Fruit fly (Drosophila melanogaster) whole organism, embryonic: ENCODE results near the gene Hr4.

Experiments
- B-H1 ChIP-seq: fragments of 200-800 bp; sonication (Bioruptor generic); IDR thresholded peaks from 3 replicates; pipeline ENCODE4 v1.3.6; 2022; ENCODE audit warnings: missing biosample characterization, missing genetic modification characterization
- CG10979 ChIP-seq: fragments of 200-800 bp; sonication (Bioruptor generic); optimal IDR thresholded peaks from 2 replicates; lab custom pipeline; 2018; ENCODE audit warnings: missing biosample characterization, mild to moderate bottlenecking, missing genetic modification characterization, moderate library complexity
- CG11247 ChIP-seq: fragments of 200-800 bp; sonication (Bioruptor generic); IDR thresholded peaks from 2 replicates; pipeline ENCODE4 v1.3.6; 2022; ENCODE audit warnings: missing biosample characterization, missing genetic modification characterization
- CG11456 ChIP-seq: fragments of 200-800 bp; sonication (Bioruptor generic); IDR thresholded peaks from 3 replicates; pipeline ENCODE4 v1.3.6; 2022; ENCODE audit warnings: missing biosample characterization, missing genetic modification characterization
- CG12659 ChIP-seq: fragments of 200-800 bp; sonication (Bioruptor generic); optimal IDR thresholded peaks from 3 replicates; lab custom pipeline; 2017; ENCODE audit warnings: mild to moderate bottlenecking, missing biosample characterization, missing genetic modification reagents, missing genetic modification characterization
- CG14441 ChIP-seq: fragments of 200-800 bp; sonication (Bioruptor generic); IDR thresholded peaks from 2 replicates; pipeline ENCODE4 v1.3.6; 2022; ENCODE audit warnings: missing biosample characterization, missing genetic modification characterization
- CG15479 ChIP-seq: fragments of 200-800 bp; sonication (Bioruptor generic); optimal IDR thresholded peaks from 3 replicates; lab custom pipeline; 2019; ENCODE audit warnings: missing biosample characterization, mild to moderate bottlenecking, missing genetic modification characterization, moderate library complexity
- CG17328 ChIP-seq: fragments of 200-800 bp; sonication (Bioruptor generic); IDR thresholded peaks from 2 replicates; pipeline ENCODE4 v1.3.6; 2022; ENCODE audit warnings: missing biosample characterization, missing genetic modification characterization
- CG17612 ChIP-seq: fragments of 200-800 bp; sonication (Bioruptor generic); IDR thresholded peaks from 2 replicates; pipeline ENCODE4 v1.3.6; 2022; ENCODE audit warnings: missing biosample characterization, missing genetic modification characterization
- CG17802 ChIP-seq: fragments of 200-800 bp; sonication (Bioruptor generic); optimal IDR thresholded peaks from 2 replicates; lab custom pipeline; 2018; ENCODE audit warnings: missing biosample characterization, mild to moderate bottlenecking, missing genetic modification characterization, moderate library complexity
- CG18619 ChIP-seq: fragments of 200-800 bp; sonication (Bioruptor generic); optimal IDR thresholded peaks from 3 replicates; lab custom pipeline; 2017; ENCODE audit warnings: missing biosample characterization, mild to moderate bottlenecking, missing genetic modification characterization
- CG2120 ChIP-seq: fragments of 200-800 bp; sonication (Bioruptor generic); optimal IDR thresholded peaks from 3 replicates; lab custom pipeline; 2016; ENCODE audit warnings: missing biosample characterization, missing genetic modification characterization
- CG2129 ChIP-seq: fragments of 200-800 bp; sonication (Bioruptor generic); IDR thresholded peaks from 2 replicates; pipeline ENCODE4 v1.3.6; 2022; ENCODE audit warnings: missing biosample characterization, missing genetic modification characterization; ENCODE audit not compliant: partially characterized antibody
- CG2202 ChIP-seq: fragments of 200-800 bp; sonication (Bioruptor generic); optimal IDR thresholded peaks from 2 replicates; lab custom pipeline; 2018; ENCODE audit warnings: missing biosample characterization, mild to moderate bottlenecking, missing genetic modification characterization
- CG4360 ChIP-seq: fragments of 200-800 bp; sonication (Bioruptor generic); IDR thresholded peaks from 2 replicates; pipeline ENCODE4 v1.3.6; 2022; ENCODE audit warnings: missing biosample characterization, missing genetic modification characterization
- CG4424 ChIP-seq: fragments of 200-800 bp; sonication (Bioruptor generic); optimal IDR thresholded peaks from 3 replicates; lab custom pipeline; 2016; ENCODE audit warnings: missing biosample characterization, missing genetic modification characterization
- CG4854 ChIP-seq: fragments of 200-800 bp; sonication (Bioruptor generic); optimal IDR thresholded peaks from 2 replicates; lab custom pipeline; 2016; ENCODE audit warnings: missing biosample characterization, missing genetic modification characterization, inconsistent platforms
- CG6689 ChIP-seq: fragments of 200-800 bp; sonication (Bioruptor generic); IDR thresholded peaks from 2 replicates; pipeline ENCODE4 v1.3.6; 2022; ENCODE audit warnings: missing biosample characterization, missing genetic modification characterization
- CG7987 ChIP-seq: fragments of 200-800 bp; sonication (Bioruptor generic); optimal IDR thresholded peaks from 2 replicates; lab custom pipeline; 2018; ENCODE audit warnings: missing biosample characterization, mild to moderate bottlenecking, missing genetic modification characterization, moderate library complexity
- CG9437 ChIP-seq: fragments of 200-800 bp; sonication (Bioruptor generic); optimal IDR thresholded peaks from 2 replicates; lab custom pipeline; 2018; ENCODE audit warnings: missing biosample characterization, mild to moderate bottlenecking, missing genetic modification characterization
- E2f2 ChIP-seq: fragments of 200-800 bp; sonication (Bioruptor generic); IDR thresholded peaks from 2 replicates; pipeline ENCODE4 v1.3.6; 2022; ENCODE audit warnings: missing biosample characterization, missing genetic modification characterization
- Hr51 ChIP-seq, 2 experiments: fragments of 200-800 bp; sonication (Bioruptor generic); optimal IDR thresholded peaks; 2 replicates in 1 of 2; 3 replicates in 1 of 2; lab custom pipeline; 2016 to 2018; ENCODE audit warnings: missing biosample characterization in 2 of 2, missing genetic modification characterization in 2 of 2, mild to moderate bottlenecking in 1 of 2, moderate library complexity in 1 of 2
- Lhr ChIP-seq: fragments of 200-800 bp; sonication (Bioruptor generic); optimal IDR thresholded peaks from 3 replicates; lab custom pipeline; 2017; ENCODE audit warnings: mild to moderate bottlenecking, missing biosample characterization, missing genetic modification reagents, missing genetic modification characterization
- Mad ChIP-seq: fragments of 200-800 bp; sonication (Bioruptor generic); optimal IDR thresholded peaks from 2 replicates; lab custom pipeline; 2016; ENCODE audit warnings: missing biosample characterization, missing genetic modification characterization
- Max ChIP-seq: fragments of 200-800 bp; sonication (Bioruptor generic); optimal IDR thresholded peaks from 2 replicates; lab custom pipeline; 2016; ENCODE audit warnings: missing biosample characterization, mild to moderate bottlenecking, missing genetic modification characterization
- Med ChIP-seq: fragments of 200-800 bp; sonication (Bioruptor generic); peaks from one replicate; lab custom pipeline; 2016; ENCODE audit warnings: missing biosample characterization, missing genetic modification characterization, mild to moderate bottlenecking, inconsistent platforms, moderate library complexity
- Optix ChIP-seq: fragments of 200-800 bp; sonication (Bioruptor generic); IDR thresholded peaks from 3 replicates; pipeline ENCODE4 v1.3.6; 2022; ENCODE audit warnings: missing biosample characterization, missing genetic modification characterization
- Xrp1 ChIP-seq: fragments of 200-800 bp; sonication (Bioruptor generic); IDR thresholded peaks from 2 replicates; pipeline ENCODE4 v1.3.6; 2022; ENCODE audit warnings: missing biosample characterization, missing genetic modification characterization
- az2 ChIP-seq: fragments of 200-800 bp; sonication (Bioruptor generic); optimal IDR thresholded peaks from 3 replicates; lab custom pipeline; 2016; ENCODE audit warnings: missing biosample characterization, missing genetic modification characterization
- bab2 ChIP-seq: fragments of 200-800 bp; sonication (Bioruptor generic); optimal IDR thresholded peaks from 2 replicates; lab custom pipeline; 2016; ENCODE audit warnings: missing biosample characterization, missing genetic modification characterization
- chif ChIP-seq, 2 experiments: fragments of 200-800 bp; sonication (Bioruptor generic); optimal IDR thresholded peaks; 3 replicates each; lab custom pipeline; 2016; ENCODE audit warnings: missing biosample characterization in 2 of 2, missing genetic modification characterization in 2 of 2
- croc ChIP-seq: fragments of 200-800 bp; sonication (Bioruptor generic); conservative IDR thresholded peaks from 3 replicates; pipeline ENCODE4 v1.3.6; 2022; ENCODE audit warnings: missing biosample characterization, missing genetic modification characterization
- eve ChIP-seq, 2 experiments: fragments of >200 bp; optimal IDR thresholded peaks; 2 replicates each; lab custom pipeline; 2017; ENCODE audit warnings: missing biosample characterization in 2 of 2, missing genetic modification characterization in 2 of 2
- fd96Cb ChIP-seq: fragments of 200-800 bp; sonication (Bioruptor generic); optimal IDR thresholded peaks from 2 replicates; lab custom pipeline; 2018; ENCODE audit warnings: missing biosample characterization, mild to moderate bottlenecking, missing genetic modification characterization, moderate library complexity
- fu2 ChIP-seq: fragments of 200-800 bp; sonication (Bioruptor generic); optimal IDR thresholded peaks from 2 replicates; lab custom pipeline; 2016; ENCODE audit warnings: missing biosample characterization, missing genetic modification characterization
- gsb ChIP-seq: fragments of 200-800 bp; sonication (Bioruptor generic); IDR thresholded peaks from 2 replicates; pipeline ENCODE4 v1.3.6; 2022; ENCODE audit warnings: missing biosample characterization, missing genetic modification characterization
- ham ChIP-seq: fragments of 200-800 bp; sonication (Bioruptor generic); IDR thresholded peaks from 2 replicates; pipeline ENCODE4 v1.3.6; 2022; ENCODE audit warnings: missing biosample characterization, missing genetic modification characterization
- ken ChIP-seq: fragments of 200-800 bp; sonication (Bioruptor generic); IDR thresholded peaks from 3 replicates; pipeline ENCODE4 v1.3.6; 2022; ENCODE audit warnings: missing biosample characterization, missing genetic modification characterization
- lab ChIP-seq: fragments of 200-800 bp; sonication (Bioruptor generic); optimal IDR thresholded peaks from 3 replicates; lab custom pipeline; 2017; ENCODE audit warnings: missing biosample characterization, missing genetic modification characterization, mild to moderate bottlenecking, moderate library complexity, missing genetic modification reagents
- nmo ChIP-seq: fragments of 200-800 bp; sonication (Bioruptor generic); optimal IDR thresholded peaks from 2 replicates; lab custom pipeline; 2018; ENCODE audit warnings: missing biosample characterization, mild to moderate bottlenecking, missing genetic modification characterization, moderate library complexity
- nom ChIP-seq: fragments of 200-800 bp; sonication (Bioruptor generic); optimal IDR thresholded peaks from 2 replicates; lab custom pipeline; 2017; ENCODE audit warnings: missing biosample characterization, missing genetic modification characterization, mild to moderate bottlenecking, moderate library complexity, missing genetic modification reagents
- org-1 ChIP-seq: fragments of 200-800 bp; sonication (Bioruptor generic); optimal IDR thresholded peaks from 2 replicates; lab custom pipeline; 2017; ENCODE audit warnings: missing biosample characterization, missing genetic modification characterization
- scrt ChIP-seq: fragments of 200-800 bp; sonication (Bioruptor generic); optimal IDR thresholded peaks from 2 replicates; lab custom pipeline; 2018; ENCODE audit warnings: missing biosample characterization, mild to moderate bottlenecking, missing genetic modification characterization, moderate library complexity
- sr ChIP-seq: fragments of 200-800 bp; sonication (Bioruptor generic); IDR thresholded peaks from 3 replicates; pipeline ENCODE4 v1.3.6; 2022; ENCODE audit warnings: missing biosample characterization, missing genetic modification characterization
- stc ChIP-seq: fragments of 200-800 bp; sonication (Bioruptor generic); IDR thresholded peaks from 2 replicates; pipeline ENCODE4 v1.3.6; 2022; ENCODE audit warnings: missing biosample characterization, missing genetic modification characterization
- tin ChIP-seq: fragments of 200-800 bp; sonication (Bioruptor generic); optimal IDR thresholded peaks from 3 replicates; lab custom pipeline; 2016; ENCODE audit warnings: missing biosample characterization, missing genetic modification characterization
- unc-4 ChIP-seq: fragments of 200-800 bp; sonication (Bioruptor generic); IDR thresholded peaks from 2 replicates; pipeline ENCODE4 v1.3.6; 2022; ENCODE audit warnings: missing biosample characterization, missing genetic modification characterization; ENCODE audit not compliant: partially characterized antibody
- zen ChIP-seq: fragments of 200-800 bp; sonication (Bioruptor generic); optimal IDR thresholded peaks from 3 replicates; lab custom pipeline; 2018; ENCODE audit warnings: missing biosample characterization, mild to moderate bottlenecking, missing genetic modification characterization, moderate library complexity

The Hr4 gene

DNA sequence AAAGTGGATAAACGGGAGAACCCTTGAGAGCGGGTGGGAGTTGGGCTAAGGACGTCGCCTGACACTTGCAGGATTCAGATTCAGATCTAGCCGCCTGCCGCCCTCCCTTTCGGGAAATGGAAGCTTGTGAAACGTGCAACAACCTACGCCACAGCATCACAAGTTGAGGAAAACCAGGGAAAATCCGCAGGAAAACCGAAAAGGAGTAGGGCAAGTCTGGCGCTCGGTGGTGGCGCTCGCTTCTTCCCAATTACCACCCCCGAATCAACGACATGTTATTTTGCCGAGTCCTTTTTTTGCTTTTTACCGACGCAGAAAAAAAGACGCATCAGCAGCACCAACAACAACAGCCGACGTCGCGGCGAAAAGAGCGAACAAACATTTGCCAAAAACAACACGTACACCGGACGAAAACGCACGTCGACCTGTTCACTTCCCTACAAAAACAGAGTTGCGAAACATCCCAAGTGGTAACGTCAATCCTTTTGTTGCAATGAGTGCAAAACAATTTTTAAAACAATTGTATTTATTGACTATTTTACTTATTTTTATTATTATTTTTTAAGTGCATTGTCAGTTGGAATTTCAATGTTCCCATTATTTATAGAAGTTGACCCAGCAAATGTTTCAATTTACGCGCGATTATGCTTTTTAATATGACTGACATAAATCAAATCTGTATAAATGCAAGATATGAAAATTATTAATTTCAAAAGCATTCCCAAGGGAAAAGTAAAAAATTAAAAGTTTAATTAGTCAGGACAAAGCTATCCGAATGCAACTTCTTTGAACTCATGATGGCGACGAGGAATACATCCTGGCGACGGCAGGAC, 69.8 kb downstream of the Hr4 start (continued):
- peak; percentile 62 for TF ChIP-seq az2 (GFP tag; lab: Kevin White, UChicago)
- no peak for TF ChIP-seq zen
- peak; percentile 41 for TF ChIP-seq E2f2 (GFP tag; lab: Robert Waterston, UW)
- peak; percentile 45 for TF ChIP-seq CG4424
- peak in 1 of 2 experiments; percentile 51 for TF ChIP-seq Hr51 (GFP tag; optimal IDR thresholded peaks at IDR 0.05; lab: Kevin White, UChicago)
- peak; percentile 44 for TF ChIP-seq CG2120 (GFP tag; lab: Kevin White, UChicago)
- peak; percentile 62; the same call in 2 of the 3 replicates for TF ChIP-seq ken (GFP tag; lab: Robert Waterston, UW)
- peak; percentile 43 for TF ChIP-seq CG10979 (tag; lab: Kevin White, UChicago)
- TF ChIP-seq CG15479 (GFP tag; lab: Kevin White, UChicago), result no peak
- TF ChIP-seq CG14441, result peak; percentile 65
- peak; percentile 50 for TF ChIP-seq nmo
- no peak for TF ChIP-seq CG7987 (GFP tag; lab: Kevin White, UChicago)
- TF ChIP-seq eve (GFP tag; optimal IDR thresholded peaks at IDR 0.05; lab: Kevin White, UChicago), result no peak
- peak; percentile 30 for TF ChIP-seq org-1 (GFP tag; lab: Kevin White, UChicago)
- peak; percentile 58 for TF ChIP-seq lab (GFP tag; lab: Kevin White, UChicago)
- TF ChIP-seq tin (GFP tag; lab: Kevin White, UChicago), result peak; percentile 38
- peak; percentile 54 for TF ChIP-seq scrt (GFP tag; lab: Kevin White, UChicago)
- TF ChIP-seq Med (GFP tag; lab: Kevin White, UChicago), result peak; percentile 71
- TF ChIP-seq CG11456 (GFP tag; lab: Robert Waterston, UW), result peak; percentile 54; the same call in 1 of the 3 replicates
- no peak for TF ChIP-seq CG2202 (tag; lab: Kevin White, UChicago)
- TF ChIP-seq chif (GFP tag; optimal IDR thresholded peaks at IDR 0.05; lab: Kevin White, UChicago), result peak in 1 of 2 experiments; percentile 17
- TF ChIP-seq CG9437 (GFP tag; lab: Kevin White, UChicago), result peak; percentile 62
- peak; percentile 75; the same call in 2 of the 3 replicates for TF ChIP-seq Optix (GFP tag; lab: Robert Waterston, UW)
- TF ChIP-seq Max (GFP tag; lab: Kevin White, UChicago), result peak; percentile 30
- TF ChIP-seq CG17802, result no peak
- no peak for TF ChIP-seq unc-4 (GFP tag; lab: Robert Waterston, UW)
- no peak for TF ChIP-seq CG4854 (GFP tag; lab: Kevin White, UChicago)
- TF ChIP-seq CG12659 (GFP tag; lab: Kevin White, UChicago), result peak; percentile 28
- no peak for TF ChIP-seq CG17612
- TF ChIP-seq CG2129 (GFP tag; lab: Robert Waterston, UW), result no peak
- TF ChIP-seq croc (GFP tag; lab: Robert Waterston, UW), result peak; percentile 28; the same call in 2 of the 3 replicates
- TF ChIP-seq B-H1, result 0 out of 3 replicates have a peak, but pooled peaks have one; percentile 33
- TF ChIP-seq ham (GFP tag; lab: Robert Waterston, UW), result no peak
- TF ChIP-seq Mad (GFP tag; lab: Kevin White, UChicago), result peak; percentile 13
- 0 out of 3 replicates have a peak, but pooled peaks have one; percentile 2 for TF ChIP-seq sr (GFP tag; lab: Robert Waterston, UW)
- TF ChIP-seq fd96Cb (tag; lab: Kevin White, UChicago), result peak; percentile 14
- no peak for TF ChIP-seq bab2
- peak; percentile 59 for TF ChIP-seq CG17328
- peak; percentile 47 for TF ChIP-seq CG18619 (GFP tag; lab: Kevin White, UChicago)
- TF ChIP-seq Lhr (GFP tag; lab: Kevin White, UChicago), result no peak
- no peak for TF ChIP-seq fu2 (GFP tag; lab: Kevin White, UChicago)
- TF ChIP-seq CG4360 (GFP tag; lab: Robert Waterston, UW), result peak; percentile 63
- peak; percentile 68; the same call in 1 of the 2 replicates for TF ChIP-seq Xrp1 (GFP tag; lab: Robert Waterston, UW)
- no peak for TF ChIP-seq gsb (GFP tag; lab: Robert Waterston, UW)
- 0 out of 2 replicates have a peak, but pooled peaks have one; percentile 21 for TF ChIP-seq stc
- no peak for TF ChIP-seq nom (GFP tag; lab: Kevin White, UChicago)
- TF ChIP-seq CG11247 (GFP tag; lab: Robert Waterston, UW), result peak; percentile 62
- TF ChIP-seq CG6689 (GFP tag; lab: Robert Waterston, UW), result peak; percentile 79
